Worm (Caenorhabditis elegans): ENCODE data around the gene plc-1.

DNA sequence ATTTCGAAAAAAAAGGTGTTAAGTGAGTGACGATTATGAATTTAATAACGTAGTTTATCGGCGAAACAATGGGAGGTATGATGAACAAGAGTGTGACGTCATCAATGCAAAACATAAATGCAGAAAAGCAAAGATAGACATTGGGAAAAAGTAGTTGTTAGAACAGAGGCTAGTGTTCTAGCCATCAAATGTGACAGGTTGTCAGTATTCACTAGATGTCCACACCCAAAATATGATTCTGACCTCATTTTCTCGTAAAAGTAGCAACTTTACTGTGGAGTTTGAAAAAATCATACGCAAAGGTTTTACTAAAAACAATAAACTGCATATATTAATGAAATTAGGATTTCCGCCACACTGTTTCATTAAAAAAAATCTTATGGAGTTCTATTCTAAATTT is 12.8 kb upstream of the plc-1 start:
- no peak for TF ChIP-seq fkh-10 (GFP tag; optimal IDR thresholded peaks at IDR 0.05)
- TF ChIP-seq elt-2 (tag; optimal IDR thresholded peaks at IDR 0.05): no peak
- TF ChIP-seq ets-4 (tag; optimal IDR thresholded peaks at IDR 0.05): no peak
- no peak for TF ChIP-seq ama-1 (optimal IDR thresholded peaks at IDR 0.05)
- no peak for TF ChIP-seq dmd-4 (tag; optimal IDR thresholded peaks at IDR 0.05; ENCODE audit: borderline replicate concordance)
- TF ChIP-seq sox-2 (GFP tag; IDR thresholded peaks at IDR 0.05): no peak
- TF ChIP-seq gmeb-2 (tag; optimal IDR thresholded peaks at IDR 0.05): no peak

Measured in whole organism, late embryonic.